Fruit fly (Drosophila melanogaster) whole organism, embryonic: ENCODE data around the gene scramb1.

ENCODE experiments used
- Adf1 ChIP-seq: fragments of 200-800 bp; sonication (Bioruptor generic); IDR thresholded peaks from 2 replicates; pipeline ENCODE4 v1.3.6; 2022; ENCODE audit warnings: missing biosample characterization, missing genetic modification characterization
- Asciz ChIP-seq: fragments of 200-800 bp; sonication (Bioruptor generic); optimal IDR thresholded peaks from 2 replicates; lab custom pipeline; 2017; ENCODE audit warnings: missing biosample characterization, mild to moderate bottlenecking, missing genetic modification characterization, missing genetic modification reagents
- CG10147 ChIP-seq: fragments of 200-800 bp; sonication (Bioruptor generic); optimal IDR thresholded peaks from 2 replicates; lab custom pipeline; 2019; ENCODE audit warnings: missing biosample characterization, mild to moderate bottlenecking, missing genetic modification characterization, moderate library complexity
- CG10462 ChIP-seq: fragments of 200-800 bp; sonication (Bioruptor generic); optimal IDR thresholded peaks from 2 replicates; lab custom pipeline; 2016; ENCODE audit warnings: missing biosample characterization, missing genetic modification characterization
- CG10959 ChIP-seq: fragments of 200-800 bp; sonication (Bioruptor generic); IDR thresholded peaks from 2 replicates; pipeline ENCODE4 v1.3.6; 2022; ENCODE audit warnings: missing biosample characterization, missing genetic modification characterization
- CG13624 ChIP-seq: fragments of 200-800 bp; sonication (Bioruptor generic); optimal IDR thresholded peaks from 2 replicates; lab custom pipeline; 2016; ENCODE audit warnings: missing biosample characterization, missing genetic modification characterization
- CG14667 ChIP-seq: fragments of 200-800 bp; sonication (Bioruptor generic); IDR thresholded peaks from 2 replicates; pipeline ENCODE4 v1.3.6; 2022; ENCODE audit warnings: missing biosample characterization, missing genetic modification characterization
- CG15696 ChIP-seq: fragments of 200-800 bp; sonication (Bioruptor generic); optimal IDR thresholded peaks from 2 replicates; lab custom pipeline; 2019; ENCODE audit warnings: missing biosample characterization, mild to moderate bottlenecking, missing genetic modification characterization, moderate library complexity
- CG17361 ChIP-seq: fragments of 200-800 bp; sonication (Bioruptor generic); IDR thresholded peaks from 3 replicates; pipeline ENCODE4 v1.3.6; 2022; ENCODE audit warnings: missing biosample characterization, missing genetic modification characterization
- CG1792 ChIP-seq: fragments of 200-800 bp; sonication (Bioruptor generic); optimal IDR thresholded peaks from 2 replicates; lab custom pipeline; 2016; ENCODE audit warnings: missing biosample characterization, missing genetic modification characterization
- CG2712 ChIP-seq: fragments of 200-800 bp; optimal IDR thresholded peaks from 3 replicates; lab custom pipeline; 2019; ENCODE audit warnings: missing biosample characterization, mild to moderate bottlenecking, missing genetic modification characterization, moderate library complexity
- CG2875 ChIP-seq: fragments of 200-800 bp; sonication (Bioruptor generic); optimal IDR thresholded peaks from 2 replicates; lab custom pipeline; 2017; ENCODE audit warnings: missing biosample characterization, mild to moderate bottlenecking, missing genetic modification characterization, missing genetic modification reagents
- CG32532 ChIP-seq: fragments of 200-800 bp; sonication (Bioruptor generic); IDR thresholded peaks from 2 replicates; pipeline ENCODE4 v1.3.6; 2022; ENCODE audit warnings: missing biosample characterization, missing genetic modification characterization
- CG42726 ChIP-seq: fragments of 200-800 bp; sonication (Bioruptor generic); IDR thresholded peaks from 2 replicates; pipeline ENCODE4 v1.3.6; 2022; ENCODE audit warnings: missing biosample characterization, missing genetic modification characterization; ENCODE audit not compliant: partially characterized antibody
- CG4360 ChIP-seq: fragments of 200-800 bp; sonication (Bioruptor generic); IDR thresholded peaks from 2 replicates; pipeline ENCODE4 v1.3.6; 2022; ENCODE audit warnings: missing biosample characterization, missing genetic modification characterization
- CG4404 ChIP-seq: fragments of 200-800 bp; sonication (Bioruptor generic); IDR thresholded peaks from 2 replicates; pipeline ENCODE4 v1.3.6; 2022; ENCODE audit warnings: missing biosample characterization, missing genetic modification characterization
- CG5245 ChIP-seq: fragments of 200-800 bp; sonication (Bioruptor generic); optimal IDR thresholded peaks from 3 replicates; lab custom pipeline; 2016; ENCODE audit warnings: missing biosample characterization, missing genetic modification characterization
- CG6854 ChIP-seq: fragments of 200-800 bp; sonication (Bioruptor generic); optimal IDR thresholded peaks from 3 replicates; lab custom pipeline; 2017; ENCODE audit warnings: missing biosample characterization, mild to moderate bottlenecking, missing genetic modification characterization
- CG8388 ChIP-seq: fragments of 200-800 bp; sonication (Bioruptor generic); optimal IDR thresholded peaks from 2 replicates; lab custom pipeline; 2019; ENCODE audit warnings: missing biosample characterization, mild to moderate bottlenecking, missing genetic modification characterization, moderate library complexity
- CG8924 ChIP-seq: fragments of 200-800 bp; optimal IDR thresholded peaks from 3 replicates; lab custom pipeline; 2019; ENCODE audit warnings: missing biosample characterization, mild to moderate bottlenecking, missing genetic modification characterization, moderate library complexity
- CG9797 ChIP-seq: fragments of 200-800 bp; sonication (Bioruptor generic); optimal IDR thresholded peaks from 3 replicates; lab custom pipeline; 2018; ENCODE audit warnings: missing biosample characterization, mild to moderate bottlenecking, missing genetic modification characterization
- Dip2 ChIP-seq: fragments of 200-800 bp; sonication (Bioruptor generic); IDR thresholded peaks from 2 replicates; pipeline ENCODE4 v1.3.6; 2022; ENCODE audit warnings: missing biosample characterization, missing genetic modification characterization
- Ets65A ChIP-seq: fragments of 200-800 bp; sonication (Bioruptor generic); peaks from one replicate; lab custom pipeline; 2016; ENCODE audit warnings: missing biosample characterization, missing genetic modification characterization
- H2.0 ChIP-seq: fragments of 200-800 bp; sonication (Bioruptor generic); IDR thresholded peaks from 2 replicates; pipeline ENCODE4 v1.3.6; 2022; ENCODE audit warnings: missing biosample characterization, missing genetic modification characterization
- HLH54F ChIP-seq: fragments of 200-800 bp; sonication (Bioruptor generic); optimal IDR thresholded peaks from 3 replicates; lab custom pipeline; 2016; ENCODE audit warnings: missing biosample characterization, missing genetic modification characterization
- Lhr ChIP-seq: fragments of 200-800 bp; sonication (Bioruptor generic); optimal IDR thresholded peaks from 3 replicates; lab custom pipeline; 2017; ENCODE audit warnings: mild to moderate bottlenecking, missing biosample characterization, missing genetic modification reagents, missing genetic modification characterization
- MTF-1 ChIP-seq: fragments of 200-800 bp; sonication (Bioruptor generic); optimal IDR thresholded peaks from 2 replicates; lab custom pipeline; 2018; ENCODE audit warnings: missing biosample characterization, mild to moderate bottlenecking, missing genetic modification characterization, borderline replicate concordance
- Opbp ChIP-seq: fragments of 200-800 bp; sonication (Bioruptor generic); IDR thresholded peaks from 3 replicates; pipeline ENCODE4 v1.3.6; 2022; ENCODE audit warnings: missing biosample characterization, missing genetic modification characterization; ENCODE audit not compliant: partially characterized antibody
- Ravus ChIP-seq: fragments of 200-800 bp; sonication (Bioruptor generic); IDR thresholded peaks from 2 replicates; pipeline ENCODE4 v1.3.6; 2022; ENCODE audit warnings: missing biosample characterization, missing genetic modification characterization
- Scr ChIP-seq: fragments of 200-800 bp; sonication (Bioruptor generic); IDR thresholded peaks from 2 replicates; pipeline ENCODE4 v1.3.6; 2022; ENCODE audit warnings: missing biosample characterization, missing genetic modification characterization; ENCODE audit not compliant: partially characterized antibody
- bigmax ChIP-seq: fragments of 200-800 bp; sonication (Bioruptor generic); optimal IDR thresholded peaks from 2 replicates; lab custom pipeline; 2018; ENCODE audit warnings: missing biosample characterization, mild to moderate bottlenecking, missing genetic modification characterization
- br ChIP-seq: fragments of >200 bp; optimal IDR thresholded peaks from 2 replicates; lab custom pipeline; 2017
- caup ChIP-seq: fragments of 200-800 bp; sonication (Bioruptor generic); optimal IDR thresholded peaks from 3 replicates; lab custom pipeline; 2017; ENCODE audit warnings: missing biosample characterization, mild to moderate bottlenecking, missing genetic modification characterization, moderate library complexity; ENCODE audit not compliant: severe bottlenecking
- ems ChIP-seq: fragments of 200-800 bp; sonication (Bioruptor generic); optimal IDR thresholded peaks from 3 replicates; lab custom pipeline; 2016; ENCODE audit warnings: missing biosample characterization, missing genetic modification characterization
- gcm ChIP-seq: fragments of 200-800 bp; sonication (Bioruptor generic); optimal IDR thresholded peaks from 2 replicates; lab custom pipeline; 2019; ENCODE audit warnings: missing biosample characterization, mild to moderate bottlenecking, missing genetic modification characterization, moderate library complexity
- gsb-n ChIP-seq: fragments of 200-800 bp; sonication (Bioruptor generic); optimal IDR thresholded peaks from 3 replicates; lab custom pipeline; 2018; ENCODE audit warnings: missing biosample characterization, mild to moderate bottlenecking, missing genetic modification characterization
- lmd ChIP-seq: fragments of 200-800 bp; sonication (Bioruptor generic); IDR thresholded peaks from 2 replicates; pipeline ENCODE4 v1.3.6; 2022; ENCODE audit warnings: missing biosample characterization, missing genetic modification characterization
- mirr ChIP-seq: fragments of 200-800 bp; sonication (Bioruptor generic); optimal IDR thresholded peaks from 3 replicates; lab custom pipeline; 2018; ENCODE audit warnings: missing biosample characterization, mild to moderate bottlenecking, missing genetic modification characterization
- nmo ChIP-seq: fragments of 200-800 bp; sonication (Bioruptor generic); optimal IDR thresholded peaks from 2 replicates; lab custom pipeline; 2018; ENCODE audit warnings: missing biosample characterization, mild to moderate bottlenecking, missing genetic modification characterization, moderate library complexity
- oc ChIP-seq: fragments of 200-800 bp; sonication (Bioruptor generic); optimal IDR thresholded peaks from 2 replicates; lab custom pipeline; 2018; ENCODE audit warnings: missing biosample characterization, mild to moderate bottlenecking, missing genetic modification characterization, moderate library complexity
- odd ChIP-seq: fragments of 200-800 bp; sonication (Bioruptor generic); optimal IDR thresholded peaks from 2 replicates; lab custom pipeline; 2017; ENCODE audit warnings: missing biosample characterization, mild to moderate bottlenecking, missing genetic modification characterization
- pho ChIP-seq: fragments of 200-800 bp; sonication (Bioruptor generic); optimal IDR thresholded peaks from 2 replicates; lab custom pipeline; 2016; ENCODE audit warnings: missing biosample characterization, missing genetic modification characterization
- pnt ChIP-seq: fragments of 200-800 bp; sonication (Bioruptor generic); optimal IDR thresholded peaks from 3 replicates; lab custom pipeline; 2016; ENCODE audit warnings: missing biosample characterization, missing genetic modification characterization
- row ChIP-seq: fragments of 200-800 bp; sonication (Bioruptor generic); IDR thresholded peaks from 3 replicates; pipeline ENCODE4 v1.3.6; 2022; ENCODE audit warnings: missing biosample characterization, missing genetic modification characterization
- schlank ChIP-seq: fragments of 200-800 bp; sonication (Bioruptor generic); optimal IDR thresholded peaks from 2 replicates; lab custom pipeline; 2018; ENCODE audit warnings: missing biosample characterization, mild to moderate bottlenecking, missing genetic modification characterization
- sens ChIP-seq: fragments of 200-800 bp; sonication (Bioruptor generic); peaks from one replicate; lab custom pipeline; 2016; ENCODE audit warnings: missing biosample characterization, missing genetic modification characterization
- so ChIP-seq: fragments of 200-800 bp; sonication (Bioruptor generic); IDR thresholded peaks from 3 replicates; pipeline ENCODE4 v1.3.6; 2022; ENCODE audit warnings: missing biosample characterization, missing genetic modification characterization
- tio ChIP-seq: fragments of 200-800 bp; sonication (Bioruptor generic); optimal IDR thresholded peaks from 2 replicates; lab custom pipeline; 2017; ENCODE audit warnings: missing biosample characterization, missing genetic modification characterization, inconsistent platforms
- tup ChIP-seq: fragments of 200-800 bp; sonication (Bioruptor generic); optimal IDR thresholded peaks from 2 replicates; lab custom pipeline; 2016; ENCODE audit warnings: missing biosample characterization, mild to moderate bottlenecking, missing genetic modification characterization, moderate library complexity
- twi ChIP-seq: fragments of 200-800 bp; optimal IDR thresholded peaks from 2 replicates; lab custom pipeline; 2019; ENCODE audit warnings: missing biosample characterization, mild to moderate bottlenecking, missing genetic modification characterization, moderate library complexity
- wek ChIP-seq: fragments of 200-800 bp; sonication (Bioruptor generic); optimal IDR thresholded peaks from 3 replicates; lab custom pipeline; 2018; ENCODE audit warnings: missing biosample characterization, mild to moderate bottlenecking, missing genetic modification characterization, moderate library complexity
- wor ChIP-seq: fragments of 200-800 bp; sonication (Bioruptor generic); IDR thresholded peaks from 2 replicates; pipeline ENCODE4 v1.3.6; 2022; ENCODE audit warnings: missing biosample characterization, missing genetic modification characterization

The scramb1 gene

DNA sequence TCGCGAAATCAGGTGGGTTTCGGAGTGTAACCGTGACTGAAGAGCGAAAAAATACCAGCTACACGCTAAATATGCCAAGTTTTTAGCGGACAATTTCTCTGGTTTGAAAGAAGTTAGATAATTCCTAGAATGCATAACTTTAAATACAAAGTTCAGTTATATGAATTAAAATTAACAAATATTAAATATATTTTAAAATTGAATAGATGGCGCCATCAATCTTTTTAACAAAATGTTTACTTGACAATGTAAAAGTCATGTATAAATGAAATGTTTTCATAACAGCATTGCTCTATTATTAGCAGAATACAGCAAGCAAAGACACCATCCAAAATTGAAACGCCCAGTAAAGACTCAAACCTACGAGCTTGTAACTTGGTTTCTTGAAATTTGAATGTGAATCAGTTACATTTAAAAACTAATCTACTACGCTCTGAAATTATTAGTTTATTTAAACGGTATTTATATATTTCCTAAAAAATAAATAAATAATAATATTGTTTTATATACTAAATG is at the start of gene scramb1:
Gene scramb1 (minus strand): TSS at position 27 of the 516 bp plus-strand sequence.
- no peak for TF ChIP-seq bigmax (GFP tag; lab: Kevin White, UChicago)
- no peak for TF ChIP-seq tup (GFP tag; lab: Kevin White, UChicago)
- no peak for TF ChIP-seq so (GFP tag; lab: Robert Waterston, UW)
- no peak for TF ChIP-seq mirr (GFP tag; lab: Kevin White, UChicago)
- TF ChIP-seq odd, result no peak
- TF ChIP-seq tio, result no peak
- TF ChIP-seq Scr (GFP tag; lab: Robert Waterston, UW), result peak; percentile 34; the same call in 1 of the 2 replicates
- TF ChIP-seq CG4404 (GFP tag; lab: Robert Waterston, UW), result no peak
- TF ChIP-seq CG13624 (GFP tag; lab: Kevin White, UChicago), result no peak
- no peak for TF ChIP-seq wor (GFP tag; lab: Robert Waterston, UW)
- TF ChIP-seq caup, result no peak
- TF ChIP-seq CG5245 (GFP tag; lab: Kevin White, UChicago), result no peak
- peak; percentile 17; the same call in 1 of the 3 replicates for TF ChIP-seq row (GFP tag; lab: Robert Waterston, UW)
- no peak for TF ChIP-seq Adf1
- peak; percentile 34; the same call in 1 of the 3 replicates for TF ChIP-seq Opbp (GFP tag; lab: Robert Waterston, UW)
- TF ChIP-seq Lhr (GFP tag; lab: Kevin White, UChicago), result peak; percentile 15
- no peak for TF ChIP-seq CG42726 (GFP tag; lab: Robert Waterston, UW)
- no peak for TF ChIP-seq CG1792 (GFP tag; lab: Kevin White, UChicago)
- TF ChIP-seq pnt (GFP tag; lab: Kevin White, UChicago), result no peak
- no peak for TF ChIP-seq Dip2 (GFP tag; lab: Robert Waterston, UW)
- no peak for TF ChIP-seq CG10147 (GFP tag; lab: Kevin White, UChicago)
- TF ChIP-seq lmd (GFP tag; lab: Robert Waterston, UW), result no peak
- TF ChIP-seq Ets65A (GFP tag; lab: Kevin White, UChicago), result no peak
- TF ChIP-seq CG10462, result no peak
- TF ChIP-seq CG8924, result no peak
- no peak for TF ChIP-seq CG10959 (GFP tag; lab: Robert Waterston, UW)
- no peak for TF ChIP-seq sens (GFP tag; lab: Kevin White, UChicago)
- no peak for TF ChIP-seq wek (GFP tag; lab: Kevin White, UChicago)
- TF ChIP-seq CG32532, result no peak
- TF ChIP-seq Asciz (GFP tag; lab: Kevin White, UChicago), result no peak
- TF ChIP-seq nmo (GFP tag; lab: Kevin White, UChicago), result peak; percentile 20
- TF ChIP-seq CG2875, result no peak
- peak; percentile 35 for TF ChIP-seq CG2712 (tag; lab: Kevin White, UChicago)
- no peak for TF ChIP-seq oc
- no peak for TF ChIP-seq ems
- TF ChIP-seq CG14667 (GFP tag; lab: Robert Waterston, UW), result no peak
- TF ChIP-seq pho (GFP tag; lab: Kevin White, UChicago), result no peak
- TF ChIP-seq CG15696 (tag; lab: Kevin White, UChicago), result no peak
- no peak for TF ChIP-seq CG4360
- no peak for TF ChIP-seq schlank (tag; lab: Kevin White, UChicago)
- TF ChIP-seq gsb-n (tag; lab: Kevin White, UChicago), result no peak
- TF ChIP-seq gcm (GFP tag; lab: Kevin White, UChicago), result no peak
- TF ChIP-seq Ravus (GFP tag; lab: Robert Waterston, UW), result no peak
- no peak for TF ChIP-seq br (lab: Kevin White, UChicago)
- TF ChIP-seq H2.0 (GFP tag; lab: Robert Waterston, UW), result no peak
- no peak for TF ChIP-seq HLH54F (GFP tag; lab: Kevin White, UChicago)
- TF ChIP-seq CG6854 (GFP tag; lab: Kevin White, UChicago), result no peak
- no peak for TF ChIP-seq CG8388 (GFP tag; lab: Kevin White, UChicago)
- no peak for TF ChIP-seq CG17361 (GFP tag; lab: Robert Waterston, UW)
- TF ChIP-seq CG9797 (GFP tag; lab: Kevin White, UChicago), result peak; percentile 26
- TF ChIP-seq MTF-1 (GFP tag; lab: Kevin White, UChicago), result no peak
- no peak for TF ChIP-seq twi (tag; lab: Kevin White, UChicago)
